Worm (Caenorhabditis elegans) whole organism, mixed stage, embryonic: Measurements from ENCODE around the gene T28A11.20.

ENCODE experiments used
- elt-1 ChIP-seq: sonication (generic microtip); optimal IDR thresholded peaks from 2 replicates; lab custom pipeline; 2017; ENCODE audit warnings: missing genetic modification characterization, mild to moderate bottlenecking, missing compliant biosample characterization, antibody characterized with exemption, moderate library complexity, borderline replicate concordance; ENCODE audit not compliant: insufficient read depth
- elt-3 ChIP-seq: fragments of 150-350 bp; optimal IDR thresholded peaks from 2 replicates; lab custom pipeline; 2014; ENCODE audit warnings: missing biosample characterization, missing genetic modification characterization
- lsy-2 ChIP-seq: fragments of 150-350 bp; optimal IDR thresholded peaks from 2 replicates; lab custom pipeline; 2014; ENCODE audit warnings: missing biosample characterization, missing genetic modification characterization
- mab-5 ChIP-seq: fragments of 150-350 bp; optimal IDR thresholded peaks from 2 replicates; lab custom pipeline; 2014; ENCODE audit warnings: missing biosample characterization, missing genetic modification characterization
- nhr-76 ChIP-seq: sonication (generic microtip); optimal IDR thresholded peaks from 2 replicates; lab custom pipeline; 2017; ENCODE audit warnings: missing biosample characterization, missing genetic modification characterization
- pha-4 ChIP-seq: fragments of 150-350 bp; optimal IDR thresholded peaks from 2 replicates; lab custom pipeline; 2018; ENCODE audit warnings: missing biosample characterization, missing genetic modification reagents, missing genetic modification characterization
- ztf-11 ChIP-seq: fragments of 150-350 bp; optimal IDR thresholded peaks from 2 replicates; lab custom pipeline; 2014; ENCODE audit warnings: missing biosample characterization, missing genetic modification characterization

DNA sequence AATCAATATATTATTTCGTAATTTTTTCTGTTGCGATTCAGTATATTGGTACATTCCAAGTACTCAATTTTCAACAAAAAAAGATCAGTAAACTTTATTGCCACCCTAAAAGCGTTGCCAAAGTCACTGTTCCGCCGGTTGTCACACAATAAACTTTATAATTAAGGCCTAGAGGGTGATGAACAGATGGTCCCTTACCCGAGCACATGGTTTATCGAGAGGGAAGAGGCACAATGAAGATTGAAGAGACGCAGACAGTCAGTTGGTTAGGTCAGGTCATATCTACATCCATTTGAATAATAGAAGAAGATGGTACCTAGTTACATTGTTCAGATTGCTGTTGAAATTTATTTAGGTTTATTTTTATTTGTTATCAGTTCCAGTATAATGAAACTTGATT is 16.2 kb downstream of the T28A11.20 start:
- no peak for TF ChIP-seq mab-5 (tag; lab: Kevin White, UChicago)
- no peak for TF ChIP-seq nhr-76
- TF ChIP-seq ztf-11 (tag; lab: Kevin White, UChicago): no peak
- TF ChIP-seq elt-1 (tag; lab: Kevin White, UChicago): no peak
- no peak for TF ChIP-seq elt-3 (tag; lab: Kevin White, UChicago)
- TF ChIP-seq pha-4: no peak
- no peak for TF ChIP-seq lsy-2
